Worm (Caenorhabditis elegans) whole organism, young adult: ENCODE results near the gene R01H10.4.

Experiments
- B0019.2 ChIP-seq: fragments of 200-800 bp; sonication (Bioruptor generic); conservative IDR thresholded peaks from 2 replicates; pipeline ENCODE4 v1.3.6; 2022; ENCODE audit warnings: missing genetic modification reagents, missing genetic modification characterization, missing compliant biosample characterization
- B0035.1 ChIP-seq: sonication (generic microtip); optimal IDR thresholded peaks from 2 replicates; lab custom pipeline; 2016; ENCODE audit warnings: missing genetic modification characterization, mild to moderate bottlenecking, missing compliant biosample characterization, missing genotype, missing genetic modification reagents
- B0336.3 ChIP-seq: fragments of 200-800 bp; sonication (Bioruptor generic); IDR thresholded peaks from 2 replicates; pipeline ENCODE4 v1.3.6; 2022; ENCODE audit warnings: missing genetic modification characterization, missing compliant biosample characterization
- C17E4.6 ChIP-seq: fragments of 200-800 bp; sonication (Bioruptor generic); IDR thresholded peaks from 2 replicates; pipeline ENCODE4 v1.3.6; 2022; ENCODE audit warnings: missing genetic modification reagents, missing genetic modification characterization, missing compliant biosample characterization
- F10E7.11 ChIP-seq: sonication (generic microtip); optimal IDR thresholded peaks from 2 replicates; lab custom pipeline; 2017; ENCODE audit warnings: mild to moderate bottlenecking, missing genetic modification characterization, moderate library complexity, missing compliant biosample characterization
- F49E8.2 ChIP-seq: sonication (generic microtip); optimal IDR thresholded peaks from 3 replicates; lab custom pipeline; 2017; ENCODE audit warnings: missing genetic modification characterization, mild to moderate bottlenecking, missing compliant biosample characterization, antibody characterized with exemption, moderate library complexity; ENCODE audit not compliant: insufficient read depth
- F55B11.4 ChIP-seq: sonication (generic microtip); optimal IDR thresholded peaks from 2 replicates; lab custom pipeline; 2016; ENCODE audit warnings: missing compliant biosample characterization, missing genetic modification characterization, borderline replicate concordance; ENCODE audit not compliant: insufficient read depth
- F57C9.4 ChIP-seq: sonication (generic microtip); optimal IDR thresholded peaks from 2 replicates; lab custom pipeline; 2017; ENCODE audit warnings: mild to moderate bottlenecking, missing genetic modification characterization, missing compliant biosample characterization
- K12H6.12 ChIP-seq: fragments of 200-800 bp; sonication (Bioruptor generic); optimal IDR thresholded peaks from 2 replicates; lab custom pipeline; 2018; ENCODE audit warnings: mild to moderate bottlenecking, missing genetic modification characterization, missing compliant biosample characterization
- T07F8.4 ChIP-seq: sonication (generic microtip); optimal IDR thresholded peaks from 2 replicates; lab custom pipeline; 2016; ENCODE audit warnings: mild to moderate bottlenecking, missing genetic modification characterization, moderate library complexity, missing compliant biosample characterization
- Y56A3A.18 ChIP-seq: fragments of 200-800 bp; sonication (Bioruptor generic); IDR thresholded peaks from 2 replicates; pipeline ENCODE4 v1.3.6; 2022; ENCODE audit warnings: missing genetic modification reagents, missing genetic modification characterization, missing compliant biosample characterization
- ZK185.1 ChIP-seq: sonication (generic microtip); optimal IDR thresholded peaks from 2 replicates; lab custom pipeline; 2016; ENCODE audit warnings: mild to moderate bottlenecking, missing genetic modification characterization, missing compliant biosample characterization; ENCODE audit not compliant: poor library complexity, severe bottlenecking
- aptf-2 ChIP-seq: fragments of 200-800 bp; sonication (Bioruptor generic); conservative IDR thresholded peaks from 2 replicates; pipeline ENCODE4 v1.3.6; 2022; ENCODE audit warnings: missing genetic modification reagents, missing genetic modification characterization, missing compliant biosample characterization
- aptf-3 ChIP-seq: fragments of 200-800 bp; sonication (Bioruptor generic); IDR thresholded peaks from 2 replicates; pipeline ENCODE4 v1.3.6; 2022; ENCODE audit warnings: missing genetic modification characterization, missing compliant biosample characterization
- attf-3 ChIP-seq: fragments of 200-800 bp; sonication (Bioruptor generic); conservative IDR thresholded peaks from 2 replicates; pipeline ENCODE4 v1.3.6; 2022; ENCODE audit warnings: missing genetic modification reagents, missing genetic modification characterization, missing compliant biosample characterization
- attf-6 ChIP-seq: fragments of 200-800 bp; sonication (Bioruptor generic); IDR thresholded peaks from 2 replicates; pipeline ENCODE4 v1.3.6; 2022; ENCODE audit warnings: missing genetic modification reagents, missing genetic modification characterization, missing compliant biosample characterization
- bed-1 ChIP-seq: fragments of 200-800 bp; sonication (Bioruptor generic); IDR thresholded peaks from 2 replicates; pipeline ENCODE4 v1.3.6; 2022; ENCODE audit warnings: missing genetic modification reagents, missing genetic modification characterization, missing compliant biosample characterization
- ccch-3 ChIP-seq: fragments of 200-800 bp; sonication (Bioruptor generic); optimal IDR thresholded peaks from 2 replicates; lab custom pipeline; 2018; ENCODE audit warnings: mild to moderate bottlenecking, missing genetic modification characterization, missing compliant biosample characterization
- ceh-100 ChIP-seq: fragments of 200-800 bp; sonication (Bioruptor generic); IDR thresholded peaks from 2 replicates; pipeline ENCODE4 v1.3.6; 2022; ENCODE audit warnings: missing genetic modification reagents, missing genetic modification characterization, missing compliant biosample characterization
- ceh-40 ChIP-seq: fragments of 200-800 bp; sonication (Bioruptor generic); IDR thresholded peaks from 2 replicates; pipeline ENCODE4 v1.3.6; 2022; ENCODE audit warnings: missing genetic modification characterization, missing compliant biosample characterization
- die-1 ChIP-seq: sonication (generic microtip); optimal IDR thresholded peaks from 2 replicates; lab custom pipeline; 2016; ENCODE audit warnings: missing genotype, mild to moderate bottlenecking, missing genetic modification characterization, missing compliant biosample characterization
- dpff-1 ChIP-seq: sonication (generic microtip); optimal IDR thresholded peaks from 2 replicates; lab custom pipeline; 2017; ENCODE audit warnings: mild to moderate bottlenecking, missing genetic modification characterization, missing compliant biosample characterization
- dpl-1 ChIP-seq: fragments of 150-350 bp; optimal IDR thresholded peaks from 2 replicates; lab custom pipeline; 2014; ENCODE audit warnings: missing biosample characterization, missing genetic modification reagents, missing genetic modification characterization
- efl-1 ChIP-seq: fragments of 150-350 bp; optimal IDR thresholded peaks from 2 replicates; lab custom pipeline; 2014; ENCODE audit warnings: missing biosample characterization, missing genetic modification reagents, missing genetic modification characterization
- ets-4 ChIP-seq: fragments of 200-800 bp; sonication (Bioruptor generic); optimal IDR thresholded peaks from 2 replicates; lab custom pipeline; 2018; ENCODE audit warnings: mild to moderate bottlenecking, missing genetic modification characterization, missing compliant biosample characterization
- fkh-3 ChIP-seq: sonication (generic microtip); optimal IDR thresholded peaks from 2 replicates; lab custom pipeline; 2016; ENCODE audit warnings: mild to moderate bottlenecking, missing genetic modification characterization, missing compliant biosample characterization
- hlh-12 ChIP-seq: sonication (generic microtip); optimal IDR thresholded peaks from 2 replicates; lab custom pipeline; 2016; ENCODE audit warnings: missing genetic modification characterization, missing compliant biosample characterization
- hmg-1.2 ChIP-seq: fragments of 200-800 bp; sonication (Bioruptor generic); IDR thresholded peaks from 2 replicates; pipeline ENCODE4 v1.3.6; 2022; ENCODE audit warnings: missing genetic modification reagents, missing genetic modification characterization, missing compliant biosample characterization
- hrde-1 ChIP-seq: sonication (generic microtip); optimal IDR thresholded peaks from 2 replicates; lab custom pipeline; 2016; ENCODE audit warnings: missing genetic modification characterization, mild to moderate bottlenecking, missing compliant biosample characterization, moderate library complexity, missing genotype, missing genetic modification reagents, borderline replicate concordance
- hsf-1 ChIP-seq: fragments of 200-800 bp; sonication (Bioruptor generic); IDR thresholded peaks from 2 replicates; pipeline ENCODE4 v1.3.6; 2022; ENCODE audit warnings: missing genetic modification reagents, missing genetic modification characterization, missing compliant biosample characterization
- lin-40 ChIP-seq: sonication (generic microtip); optimal IDR thresholded peaks from 2 replicates; lab custom pipeline; 2016; ENCODE audit warnings: missing genetic modification characterization, mild to moderate bottlenecking, missing compliant biosample characterization, missing genotype, missing genetic modification reagents
- lin-54 ChIP-seq: fragments of 200-800 bp; sonication (Bioruptor generic); optimal IDR thresholded peaks from 2 replicates; lab custom pipeline; 2018; ENCODE audit warnings: mild to moderate bottlenecking, missing genetic modification characterization, missing compliant biosample characterization
- lsl-1 ChIP-seq: fragments of 200-800 bp; sonication (Bioruptor generic); optimal IDR thresholded peaks from 2 replicates; lab custom pipeline; 2018; ENCODE audit warnings: mild to moderate bottlenecking, missing genetic modification characterization, moderate library complexity, missing compliant biosample characterization
- mes-4 ChIP-seq: sonication (generic microtip); optimal IDR thresholded peaks from 2 replicates; lab custom pipeline; 2016; ENCODE audit warnings: missing genotype, missing genetic modification characterization, missing compliant biosample characterization
- nfya-2 ChIP-seq: fragments of 200-800 bp; sonication (Bioruptor generic); IDR thresholded peaks from 2 replicates; pipeline ENCODE4 v1.3.6; 2022; ENCODE audit warnings: missing genetic modification reagents, missing genetic modification characterization, missing compliant biosample characterization
- nhr-120 ChIP-seq: fragments of 200-800 bp; sonication (Bioruptor generic); IDR thresholded peaks from 2 replicates; pipeline ENCODE4 v1.3.6; 2022; ENCODE audit warnings: missing genetic modification characterization, missing compliant biosample characterization
- pbrm-1 ChIP-seq: fragments of 200-800 bp; sonication (Bioruptor generic); IDR thresholded peaks from 2 replicates; pipeline ENCODE4 v1.3.6; 2022; ENCODE audit warnings: missing genetic modification reagents, missing genetic modification characterization, missing compliant biosample characterization
- snpc-1.1 ChIP-seq: sonication (generic microtip); optimal IDR thresholded peaks from 2 replicates; lab custom pipeline; 2017; ENCODE audit warnings: missing genetic modification characterization, mild to moderate bottlenecking, missing compliant biosample characterization, antibody characterized with exemption, moderate library complexity, missing genotype, missing genetic modification reagents; ENCODE audit not compliant: insufficient read depth
- sptf-2 ChIP-seq: fragments of 200-800 bp; sonication (Bioruptor generic); optimal IDR thresholded peaks from 2 replicates; lab custom pipeline; 2018; ENCODE audit warnings: mild to moderate bottlenecking, missing genetic modification characterization, missing compliant biosample characterization
- tbx-9 ChIP-seq: sonication (generic microtip); optimal IDR thresholded peaks from 2 replicates; lab custom pipeline; 2016; ENCODE audit warnings: borderline replicate concordance, missing genetic modification characterization, inconsistent platforms, missing compliant biosample characterization
- tlf-1 ChIP-seq: fragments of 200-800 bp; sonication (Bioruptor generic); optimal IDR thresholded peaks from 2 replicates; lab custom pipeline; 2018; ENCODE audit warnings: mild to moderate bottlenecking, missing genetic modification characterization, missing compliant biosample characterization
- unc-130 ChIP-seq: sonication (generic microtip); optimal IDR thresholded peaks from 2 replicates; lab custom pipeline; 2016; ENCODE audit warnings: missing genetic modification reagents, missing genetic modification characterization, missing compliant biosample characterization
- xnd-1 ChIP-seq: sonication (generic microtip); optimal IDR thresholded peaks from 2 replicates; lab custom pipeline; 2016; ENCODE audit warnings: missing genotype, missing genetic modification reagents, missing genetic modification characterization, missing compliant biosample characterization
- zfh-2 ChIP-seq: fragments of 200-800 bp; sonication (Bioruptor generic); conservative IDR thresholded peaks from 2 replicates; pipeline ENCODE4 v1.3.6; 2022; ENCODE audit warnings: missing genetic modification reagents, missing genetic modification characterization, missing compliant biosample characterization
- zim-3 ChIP-seq: sonication (generic microtip); optimal IDR thresholded peaks from 2 replicates; lab custom pipeline; 2017; ENCODE audit warnings: mild to moderate bottlenecking, missing genetic modification characterization, moderate library complexity, missing compliant biosample characterization
- ztf-18 ChIP-seq: sonication (generic microtip); optimal IDR thresholded peaks from 2 replicates; lab custom pipeline; 2016; ENCODE audit warnings: missing genotype, mild to moderate bottlenecking, missing genetic modification characterization, missing compliant biosample characterization
- ztf-28 ChIP-seq: fragments of 200-800 bp; sonication (Bioruptor generic); IDR thresholded peaks from 2 replicates; pipeline ENCODE4 v1.3.6; 2022; ENCODE audit warnings: missing genetic modification reagents, missing genetic modification characterization, missing compliant biosample characterization
- ztf-3 ChIP-seq: fragments of 200-800 bp; sonication (Bioruptor generic); optimal IDR thresholded peaks from 2 replicates; lab custom pipeline; 2018; ENCODE audit warnings: mild to moderate bottlenecking, missing genetic modification characterization, missing compliant biosample characterization

Gene R01H10.4

DNA sequence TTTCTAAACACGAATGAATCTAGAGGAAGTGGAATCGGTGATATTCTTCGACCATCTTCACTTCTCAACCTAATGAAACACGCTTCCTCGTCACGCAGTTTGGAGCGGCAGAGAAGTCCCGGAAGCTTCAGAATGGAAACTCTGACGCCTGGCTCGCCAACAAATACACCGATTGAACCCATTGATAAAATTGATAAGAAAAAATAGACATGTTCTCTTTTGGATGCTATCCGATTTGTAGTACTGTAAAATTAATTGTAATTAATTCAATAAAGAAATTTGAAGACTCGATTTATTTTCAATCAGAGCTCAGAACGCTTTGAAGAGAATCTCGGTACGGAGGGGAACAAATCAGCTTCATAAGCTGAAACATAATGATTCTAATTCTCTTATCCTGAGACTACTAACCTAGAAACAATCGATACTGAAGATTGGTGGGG lies 40.1 kb upstream of the R01H10.4 start (continued):
- TF ChIP-seq ceh-100 (GFP tag; lab: Robert Waterston, UW) (0 out of 2 replicates have a peak, but pooled peaks have one; percentile 20), fkh-3 (tag; lab: Kevin White, UChicago) (peak; percentile 51), dpl-1 (GFP tag; lab: Kevin White, UChicago) (no peak), xnd-1 (tag; lab: Kevin White, UChicago) (no peak), lsl-1 (GFP tag; lab: Kevin White, UChicago) (peak; percentile 12), F55B11.4 (no peak), F57C9.4 (tag; lab: Kevin White, UChicago) (peak; percentile 25), F49E8.2 (tag; lab: Kevin White, UChicago) (no peak), attf-3 (GFP tag; lab: Robert Waterston, UW) (0 out of 2 replicates have a peak, but pooled peaks have one; percentile 9), nhr-120 (GFP tag; lab: Robert Waterston, UW) (no peak), ztf-18 (tag; lab: Kevin White, UChicago) (peak; percentile 16), K12H6.12 (no peak), ZK185.1 (tag; lab: Kevin White, UChicago) (peak; percentile 86), dpff-1 (tag; lab: Kevin White, UChicago) (no peak), snpc-1.1 (tag; lab: Kevin White, UChicago) (peak; percentile 45), F10E7.11 (tag; lab: Kevin White, UChicago) (peak; percentile 75), ets-4 (GFP tag; lab: Kevin White, UChicago) (peak; percentile 29), ccch-3 (no peak), bed-1 (GFP tag; lab: Robert Waterston, UW) (no peak), nfya-2 (GFP tag; lab: Robert Waterston, UW) (0 out of 2 replicates have a peak, but pooled peaks have one; percentile 26), hrde-1 (tag; lab: Kevin White, UChicago) (peak; percentile 76), zfh-2 (no peak), hlh-12 (tag; lab: Kevin White, UChicago) (no peak), pbrm-1 (0 out of 2 replicates have a peak, but pooled peaks have one; percentile 59), ceh-40 (0 out of 2 replicates have a peak, but pooled peaks have one; percentile 38), hmg-1.2 (GFP tag; lab: Robert Waterston, UW) (peak; percentile 55), tlf-1 (GFP tag; lab: Kevin White, UChicago) (peak; percentile 93), T07F8.4 (tag; lab: Kevin White, UChicago) (no peak), aptf-2 (GFP tag; lab: Robert Waterston, UW) (no peak), B0336.3 (GFP tag; lab: Robert Waterston, UW) (peak; percentile 96), ztf-3 (GFP tag; lab: Kevin White, UChicago) (peak; percentile 80), Y56A3A.18 (peak; percentile 94), lin-54 (peak; percentile 73), sptf-2 (no peak), efl-1 (GFP tag; lab: Kevin White, UChicago) (peak; percentile 0), zim-3 (tag; lab: Kevin White, UChicago) (peak; percentile 78), die-1 (tag; lab: Kevin White, UChicago) (peak; percentile 2), tbx-9 (tag; lab: Kevin White, UChicago) (no peak), aptf-3 (GFP tag; lab: Robert Waterston, UW) (no peak), attf-6 (GFP tag; lab: Robert Waterston, UW) (no peak), mes-4 (no peak), B0019.2 (GFP tag; lab: Robert Waterston, UW) (no peak), C17E4.6 (GFP tag; lab: Robert Waterston, UW) (peak; percentile 28; the same call in 1 of the 2 replicates), unc-130 (peak; percentile 21), ztf-28 (GFP tag; lab: Robert Waterston, UW) (no peak), lin-40 (tag; lab: Kevin White, UChicago) (peak; percentile 69), hsf-1 (GFP tag; lab: Robert Waterston, UW) (peak; percentile 58; the same call in 1 of the 2 replicates), B0035.1 (tag; lab: Kevin White, UChicago) (peak; percentile 83)
